In genomic region chrIV:7230198-7230597, ce11 we compare ENCODE assay signal across 5 worm cellular contexts.
A peak's percentile ranks its signal among the peaks of the same experiment; 100 is the strongest.
TF ChIP-seq lines count a peak whose summit lies in the region.

TSS of gene cap-1 (minus strand) at chrIV:7230223.

TF ChIP-seq in whole organism, L1 larva, 84 proteins besides CTCF, POLR2A, EP300 and RAD21 (continues in another document):
- TF ChIP-seq dpl-1 (GFP tag; optimal IDR thresholded peaks at IDR 0.05; lab: Kevin White, UChicago) (peak; percentile 51 to 69 (median 57)), C04F5.9 (tag; optimal IDR thresholded peaks at IDR 0.05; lab: Kevin White, UChicago) (no peak), nhr-77 (tag; optimal IDR thresholded peaks at IDR 0.05; lab: Kevin White, UChicago) (peak; percentile 49), egl-27 (tag; optimal IDR thresholded peaks at IDR 0.05; lab: Kevin White, UChicago) (no peak), sup-37 (GFP tag; optimal IDR thresholded peaks at IDR 0.05; lab: Kevin White, UChicago) (no peak), ceh-63 (GFP tag; optimal IDR thresholded peaks at IDR 0.05; lab: Kevin White, UChicago) (no peak), tlp-1 (tag; optimal IDR thresholded peaks at IDR 0.05; lab: Kevin White, UChicago) (no peak), ztf-4 (tag; optimal IDR thresholded peaks at IDR 0.05; lab: Kevin White, UChicago) (no peak), snpc-4 (tag; optimal IDR thresholded peaks at IDR 0.05; lab: Kevin White, UChicago) (peak; percentile 46), swsn-7 (tag; optimal IDR thresholded peaks at IDR 0.05; lab: Kevin White, UChicago) (peak; percentile 61), fkh-10 (GFP tag; optimal IDR thresholded peaks at IDR 0.05; lab: Kevin White, UChicago) (peak; percentile 39), irx-1 (tag; optimal IDR thresholded peaks at IDR 0.05; lab: Kevin White, UChicago) (peak; percentile 11), nhr-28 (tag; optimal IDR thresholded peaks at IDR 0.05; lab: Kevin White, UChicago) (no peak), elt-2 (tag; optimal IDR thresholded peaks at IDR 0.05; lab: Kevin White, UChicago) (peak; percentile 13), aly-2 (tag; optimal IDR thresholded peaks at IDR 0.05; lab: Kevin White, UChicago) (no peak), snu-23 (GFP tag; optimal IDR thresholded peaks at IDR 0.05; lab: Kevin White, UChicago) (peak; percentile 80), ama-1 (optimal IDR thresholded peaks at IDR 0.05; lab: Kevin White, UChicago) (no peak), unc-86 (tag; optimal IDR thresholded peaks at IDR 0.05; lab: Kevin White, UChicago) (peak; percentile 25), aha-1 (tag; optimal IDR thresholded peaks at IDR 0.05; lab: Kevin White, UChicago) (no peak)

TF ChIP-seq in whole organism, L3 larva, 47 proteins besides CTCF, POLR2A, EP300 and RAD21 (continues in another document):
- TF ChIP-seq unc-39 (tag; optimal IDR thresholded peaks at IDR 0.05; lab: Kevin White, UChicago) (no peak), nhr-67 (tag; optimal IDR thresholded peaks at IDR 0.05; lab: Kevin White, UChicago) (no peak), ztf-4 (tag; optimal IDR thresholded peaks at IDR 0.05; lab: Kevin White, UChicago) (no peak), ceh-16 (tag; optimal IDR thresholded peaks at IDR 0.05; lab: Kevin White, UChicago) (no peak), hmg-11 (tag; optimal IDR thresholded peaks at IDR 0.05; lab: Kevin White, UChicago) (peak; percentile 72), nhr-43 (tag; optimal IDR thresholded peaks at IDR 0.05; lab: Kevin White, UChicago; ENCODE audit: poor library complexity, severe bottlenecking) (no peak), tbx-2 (tag; optimal IDR thresholded peaks at IDR 0.05; lab: Kevin White, UChicago) (no peak), ceh-82 (tag; optimal IDR thresholded peaks at IDR 0.05; lab: Kevin White, UChicago) (peak; percentile 35), sea-2 (GFP tag; optimal IDR thresholded peaks at IDR 0.05; lab: Kevin White, UChicago) (no peak), R02D3.7 (tag; optimal IDR thresholded peaks at IDR 0.05; lab: Kevin White, UChicago) (no peak), ZK546.5 (tag; optimal IDR thresholded peaks at IDR 0.05; lab: Kevin White, UChicago) (no peak), daf-12 (tag; optimal IDR thresholded peaks at IDR 0.05; lab: Kevin White, UChicago) (no peak), zag-1 (tag; optimal IDR thresholded peaks at IDR 0.05; lab: Kevin White, UChicago) (no peak), nhr-23 (tag; optimal IDR thresholded peaks at IDR 0.05; lab: Kevin White, UChicago) (peak; percentile 82), nhr-11 (tag; optimal IDR thresholded peaks at IDR 0.05; lab: Kevin White, UChicago) (no peak), ama-1 (optimal IDR thresholded peaks at IDR 0.05; lab: Kevin White, UChicago) (no peak), eor-1 (tag; optimal IDR thresholded peaks at IDR 0.05; lab: Kevin White, UChicago) (no peak), nhr-28 (tag; optimal IDR thresholded peaks at IDR 0.05; lab: Kevin White, UChicago) (no peak), aly-2 (tag; optimal IDR thresholded peaks at IDR 0.05; lab: Kevin White, UChicago) (no peak), egl-27 (tag; optimal IDR thresholded peaks at IDR 0.05; lab: Kevin White, UChicago) (no peak)

TF ChIP-seq in whole organism, early embryonic, 17 proteins besides CTCF, POLR2A, EP300 and RAD21:
- no peak for TF ChIP-seq ceh-13 (GFP tag; optimal IDR thresholded peaks at IDR 0.05; lab: Kevin White, UChicago)
- TF ChIP-seq ama-1 (optimal IDR thresholded peaks at IDR 0.05; lab: Kevin White, UChicago): no peak
- TF ChIP-seq sea-1 (GFP tag; conservative IDR thresholded peaks at IDR 0.05; lab: Robert Waterston, UW): no peak
- no peak for TF ChIP-seq aly-1 (tag; optimal IDR thresholded peaks at IDR 0.05; lab: Kevin White, UChicago)
- no peak for TF ChIP-seq hmg-4 (GFP tag; optimal IDR thresholded peaks at IDR 0.05; lab: Kevin White, UChicago)
- no peak for TF ChIP-seq pes-1 (GFP tag; IDR thresholded peaks at IDR 0.05; lab: Robert Waterston, UW)
- TF ChIP-seq hmbx-1 (tag; optimal IDR thresholded peaks at IDR 0.05; lab: Kevin White, UChicago): no peak
- TF ChIP-seq ets-7 (tag; optimal IDR thresholded peaks at IDR 0.05; lab: Kevin White, UChicago): no peak
- TF ChIP-seq flt-1 (GFP tag; IDR thresholded peaks at IDR 0.05; lab: Robert Waterston, UW): no peak
- no peak for TF ChIP-seq tbx-11 (GFP tag; IDR thresholded peaks at IDR 0.05; lab: Robert Waterston, UW)
- peak; percentile 44; the same call in 1 of the 2 replicates for TF ChIP-seq tbx-37 (GFP tag; conservative IDR thresholded peaks at IDR 0.05; lab: Robert Waterston, UW)
- TF ChIP-seq F13C5.2 (tag; optimal IDR thresholded peaks at IDR 0.05; lab: Kevin White, UChicago): peak; percentile 36
- TF ChIP-seq tra-4 (tag; optimal IDR thresholded peaks at IDR 0.05; lab: Kevin White, UChicago): no peak
- TF ChIP-seq ceh-36 (tag; optimal IDR thresholded peaks at IDR 0.05; lab: Kevin White, UChicago): no peak
- no peak for TF ChIP-seq hnd-1 (tag; optimal IDR thresholded peaks at IDR 0.05; lab: Kevin White, UChicago)
- no peak for TF ChIP-seq B0310.2 (tag; optimal IDR thresholded peaks at IDR 0.05; lab: Kevin White, UChicago)

TF ChIP-seq in whole organism, midembryonic, 9 proteins besides CTCF, POLR2A, EP300 and RAD21:
- TF ChIP-seq tab-1 (GFP tag; IDR thresholded peaks at IDR 0.05; lab: Robert Waterston, UW): no peak
- peak; percentile 78 for TF ChIP-seq T22C8.4 (GFP tag; IDR thresholded peaks at IDR 0.05; lab: Robert Waterston, UW)
- TF ChIP-seq flt-1 (GFP tag; IDR thresholded peaks at IDR 0.05; lab: Robert Waterston, UW): peak; percentile 60
- no peak for TF ChIP-seq ztf-29 (GFP tag; IDR thresholded peaks at IDR 0.05; lab: Robert Waterston, UW)
- no peak for TF ChIP-seq med-1 (GFP tag; optimal IDR thresholded peaks at IDR 0.05; lab: Kevin White, UChicago; ENCODE audit: insufficient read depth)
- no peak for TF ChIP-seq ref-1 (GFP tag; conservative IDR thresholded peaks at IDR 0.05; lab: Robert Waterston, UW)
- TF ChIP-seq klf-2 (GFP tag; conservative IDR thresholded peaks at IDR 0.05; lab: Robert Waterston, UW): no peak
- TF ChIP-seq cog-1 (tag; optimal IDR thresholded peaks at IDR 0.05; lab: Kevin White, UChicago): peak; percentile 33

TF ChIP-seq in whole organism, young adult, 124 proteins besides CTCF, POLR2A, EP300 and RAD21 (continues in another document):
- TF ChIP-seq tbp1 (GFP tag; optimal IDR thresholded peaks at IDR 0.05; lab: Kevin White, UChicago) (peak; percentile 29), snpc-1.3 (tag; optimal IDR thresholded peaks at IDR 0.05; lab: Kevin White, UChicago; ENCODE audit: insufficient read depth) (peak; percentile 41), snpc-1.1 (tag; optimal IDR thresholded peaks at IDR 0.05; lab: Kevin White, UChicago; ENCODE audit: insufficient read depth) (no peak), lin-26 (GFP tag; IDR thresholded peaks at IDR 0.05; lab: Robert Waterston, UW) (no peak), hlh-26 (GFP tag; conservative IDR thresholded peaks at IDR 0.05; lab: Robert Waterston, UW) (no peak), lsl-1 (GFP tag; optimal IDR thresholded peaks at IDR 0.05; lab: Kevin White, UChicago) (peak; percentile 37), unc-130 (GFP tag; optimal IDR thresholded peaks at IDR 0.05; lab: Kevin White, UChicago) (peak; percentile 19), cebp-1 (GFP tag; IDR thresholded peaks at IDR 0.05; lab: Robert Waterston, UW) (no peak), cebp-1 (tag; optimal IDR thresholded peaks at IDR 0.05; lab: Kevin White, UChicago) (peak; percentile 22), ceh-27 (GFP tag; optimal IDR thresholded peaks at IDR 0.05; lab: Kevin White, UChicago) (peak; percentile 41), attf-3 (GFP tag; conservative IDR thresholded peaks at IDR 0.05; lab: Robert Waterston, UW) (peak; percentile 38; the same call in 1 of the 2 replicates), repo-1 (tag; optimal IDR thresholded peaks at IDR 0.05; lab: Kevin White, UChicago) (no peak), ceh-100 (GFP tag; IDR thresholded peaks at IDR 0.05; lab: Robert Waterston, UW) (peak; percentile 93), attf-5 (GFP tag; optimal IDR thresholded peaks at IDR 0.05; lab: Kevin White, UChicago) (peak; percentile 83), snpc-4 (GFP tag; optimal IDR thresholded peaks at IDR 0.05; lab: Kevin White, UChicago) (peak; percentile 43), snpc-4 (tag; optimal IDR thresholded peaks at IDR 0.05; lab: Kevin White, UChicago) (peak; percentile 22 to 72 (median 58)), lin-54 (GFP tag; optimal IDR thresholded peaks at IDR 0.05; lab: Kevin White, UChicago) (peak; percentile 36), efl-1 (GFP tag; optimal IDR thresholded peaks at IDR 0.05; lab: Kevin White, UChicago) (peak; percentile 11), ztf-3 (GFP tag; optimal IDR thresholded peaks at IDR 0.05; lab: Kevin White, UChicago) (no peak), D2030.7 (GFP tag; IDR thresholded peaks at IDR 0.05; lab: Robert Waterston, UW) (no peak), nfya-1 (tag; optimal IDR thresholded peaks at IDR 0.05; lab: Kevin White, UChicago; ENCODE audit: borderline replicate concordance, insufficient read depth) (no peak), aptf-3 (GFP tag; IDR thresholded peaks at IDR 0.05; lab: Robert Waterston, UW) (no peak), madf-10 (tag; optimal IDR thresholded peaks at IDR 0.05; lab: Kevin White, UChicago) (peak; percentile 8), hsf-1 (GFP tag; IDR thresholded peaks at IDR 0.05; lab: Robert Waterston, UW) (no peak), F52B5.7 (tag; optimal IDR thresholded peaks at IDR 0.05; lab: Kevin White, UChicago) (no peak), pbrm-1 (GFP tag; IDR thresholded peaks at IDR 0.05; lab: Robert Waterston, UW) (no peak), mes-4 (tag; optimal IDR thresholded peaks at IDR 0.05; lab: Kevin White, UChicago) (no peak), dpl-1 (GFP tag; optimal IDR thresholded peaks at IDR 0.05; lab: Kevin White, UChicago) (peak; percentile 13), F23B12.7 (tag; optimal IDR thresholded peaks at IDR 0.05; lab: Kevin White, UChicago; ENCODE audit: insufficient read depth) (peak; percentile 92), hlh-12 (tag; optimal IDR thresholded peaks at IDR 0.05; lab: Kevin White, UChicago) (no peak), ZK185.1 (tag; optimal IDR thresholded peaks at IDR 0.05; lab: Kevin White, UChicago; ENCODE audit: poor library complexity, severe bottlenecking) (peak; percentile 14), dox-1 (GFP tag; IDR thresholded peaks at IDR 0.05; lab: Robert Waterston, UW) (peak; percentile 67), nhr-80 (tag; optimal IDR thresholded peaks at IDR 0.05; lab: Kevin White, UChicago) (peak; percentile 56), ceh-58 (GFP tag; IDR thresholded peaks at IDR 0.05; lab: Robert Waterston, UW) (no peak), lin-40 (tag; optimal IDR thresholded peaks at IDR 0.05; lab: Kevin White, UChicago) (peak; percentile 3), rpc-1 (optimal IDR thresholded peaks at IDR 0.05; lab: Kevin White, UChicago) (no peak), rpc-1 (tag; optimal IDR thresholded peaks at IDR 0.05; lab: Kevin White, UChicago) (no peak), madf-3 (GFP tag; IDR thresholded peaks at IDR 0.05; lab: Robert Waterston, UW) (no peak), mcd-1 (GFP tag; IDR thresholded peaks at IDR 0.05; lab: Robert Waterston, UW) (peak; percentile 88)

Comparison
In these comparisons a context has a peak if more than half of its experiments do, and no peak if none do; other contexts are left out.
1. Of the 8 proteins assayed by ChIP-seq in both whole organism, young adult and whole organism, L1 larva: peak only in whole organism, young adult: none; only in whole organism, L1 larva: lin-35 and nhr-90; in both: dpl-1, efl-1, snpc-4 and unc-130; in neither: 2.